Worm (Caenorhabditis elegans): Measurements from ENCODE around the gene srab-23.

The srab-23 gene

ce11 chrV:2067985-2068499 is 32.6 kb upstream of the srab-23 start, which contains the start of gene lbp-9 (continued):
- TF ChIP-seq ces-1 (GFP tag; optimal IDR thresholded peaks at IDR 0.05), result no peak
- peak; percentile 15 to 34 for TF ChIP-seq lsy-2 (tag; optimal IDR thresholded peaks at IDR 0.05)
- peak; percentile 80 for TF ChIP-seq snu-23 (GFP tag; optimal IDR thresholded peaks at IDR 0.05)
- no peak for TF ChIP-seq F16B12.6 (tag; optimal IDR thresholded peaks at IDR 0.05)
- no peak for TF ChIP-seq aly-2 (tag; optimal IDR thresholded peaks at IDR 0.05)
- no peak for TF ChIP-seq lin-39 (tag; optimal IDR thresholded peaks at IDR 0.05)
- no peak for TF ChIP-seq nhr-84 (tag; optimal IDR thresholded peaks at IDR 0.05)
- peak; percentile 42 to 69 for TF ChIP-seq lin-35 (GFP tag; optimal IDR thresholded peaks at IDR 0.05)
- TF ChIP-seq nhr-237 (tag; optimal IDR thresholded peaks at IDR 0.05), result no peak
- no peak for TF ChIP-seq sox-4 (tag; optimal IDR thresholded peaks at IDR 0.05)
- TF ChIP-seq nhr-47 (tag; optimal IDR thresholded peaks at IDR 0.05), result peak; percentile 41
- no peak for TF ChIP-seq nhr-12 (tag; optimal IDR thresholded peaks at IDR 0.05)
- no peak for TF ChIP-seq nhr-11 (tag; optimal IDR thresholded peaks at IDR 0.05)
- peak; percentile 28 for TF ChIP-seq lin-13 (GFP tag; optimal IDR thresholded peaks at IDR 0.05)
- no peak for TF ChIP-seq dsc-1 (tag; optimal IDR thresholded peaks at IDR 0.05)
- TF ChIP-seq fos-1 (tag; optimal IDR thresholded peaks at IDR 0.05), result no peak
- TF ChIP-seq unc-62 (GFP tag; optimal IDR thresholded peaks at IDR 0.05), result no peak
- no peak for TF ChIP-seq aha-1 (tag; optimal IDR thresholded peaks at IDR 0.05)
- peak; percentile 10 for TF ChIP-seq rnt-1 (tag; optimal IDR thresholded peaks at IDR 0.05)
- TF ChIP-seq swsn-7 (tag; optimal IDR thresholded peaks at IDR 0.05), result peak; percentile 40
- TF ChIP-seq fkh-4 (tag; optimal IDR thresholded peaks at IDR 0.05; ENCODE audit: borderline replicate concordance), result no peak
- no peak for TF ChIP-seq ztf-11 (tag; optimal IDR thresholded peaks at IDR 0.05)
- TF ChIP-seq nhr-77 (tag; optimal IDR thresholded peaks at IDR 0.05), result no peak
- TF ChIP-seq efl-3 (GFP tag; optimal IDR thresholded peaks at IDR 0.05), result no peak
- TF ChIP-seq hpl-2 (GFP tag; optimal IDR thresholded peaks at IDR 0.05), result no peak
- TF ChIP-seq sptf-1 (tag; optimal IDR thresholded peaks at IDR 0.05), result no peak
- TF ChIP-seq efl-1 (optimal IDR thresholded peaks at IDR 0.05), result peak; percentile 12 to 35
- peak; percentile 36 to 82 for TF ChIP-seq efl-1 (GFP tag; optimal IDR thresholded peaks at IDR 0.05 in 1 of 2)
- TF ChIP-seq fkh-8 (tag; optimal IDR thresholded peaks at IDR 0.05), result no peak
- TF ChIP-seq ceh-88 (GFP tag; IDR thresholded peaks at IDR 0.05), result no peak
- no peak for TF ChIP-seq unc-130 (tag; optimal IDR thresholded peaks at IDR 0.05)
- no peak for TF ChIP-seq snpc-4 (tag; optimal IDR thresholded peaks at IDR 0.05)
- TF ChIP-seq lin-14 (GFP tag; optimal IDR thresholded peaks at IDR 0.05), result peak; percentile 99
- TF ChIP-seq blmp-1 (tag; optimal IDR thresholded peaks at IDR 0.05), result peak; percentile 36
- no peak for TF ChIP-seq grh-1 (GFP tag; IDR thresholded peaks at IDR 0.05)
- TF ChIP-seq mdl-1 (tag; optimal IDR thresholded peaks at IDR 0.05), result peak in 1 of 2 experiments; percentile 81
- peak; percentile 21 for TF ChIP-seq ztf-4 (tag; optimal IDR thresholded peaks at IDR 0.05)
- TF ChIP-seq Y116A8C.19 (tag; optimal IDR thresholded peaks at IDR 0.05; ENCODE audit: borderline replicate concordance), result no peak
- no peak for TF ChIP-seq pag-3 (tag; optimal IDR thresholded peaks at IDR 0.05; ENCODE audit: borderline replicate concordance, insufficient read depth)

DNA sequence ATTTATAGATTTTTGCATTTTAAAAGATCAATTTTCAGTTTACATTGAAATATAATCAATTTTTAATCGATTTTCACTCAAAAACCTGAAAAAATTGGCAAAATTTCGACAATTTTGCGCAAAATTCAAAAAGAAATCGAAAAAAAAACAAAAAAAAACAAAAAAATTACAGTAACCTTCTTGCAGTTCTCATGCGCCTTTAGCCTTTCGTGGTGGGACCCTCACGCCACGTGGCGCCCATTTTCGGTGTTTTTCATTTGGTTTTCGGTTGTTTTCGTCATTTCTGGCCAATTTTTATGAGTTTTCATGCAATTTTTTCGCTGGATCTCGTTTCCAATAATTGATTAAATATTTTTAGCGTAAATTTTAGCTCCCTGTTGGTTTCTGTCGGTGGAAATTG is 32.0 kb upstream of the srab-23 start:
- TF ChIP-seq aly-2 (tag; optimal IDR thresholded peaks at IDR 0.05), result no peak
- TF ChIP-seq aha-1 (tag; optimal IDR thresholded peaks at IDR 0.05), result no peak
- no peak for TF ChIP-seq xbp-1 (tag; optimal IDR thresholded peaks at IDR 0.05)
- no peak for TF ChIP-seq ceh-88 (GFP tag; IDR thresholded peaks at IDR 0.05)
- TF ChIP-seq C16A3.4 (tag; optimal IDR thresholded peaks at IDR 0.05), result no peak
- no peak for TF ChIP-seq fkh-8 (tag; optimal IDR thresholded peaks at IDR 0.05)
- TF ChIP-seq ceh-90 (tag; optimal IDR thresholded peaks at IDR 0.05), result no peak
- no peak for TF ChIP-seq nhr-28 (tag; optimal IDR thresholded peaks at IDR 0.05)
- no peak for TF ChIP-seq snpc-4 (tag; optimal IDR thresholded peaks at IDR 0.05)
- TF ChIP-seq irx-1 (tag; optimal IDR thresholded peaks at IDR 0.05), result no peak
- TF ChIP-seq lin-15B (tag; optimal IDR thresholded peaks at IDR 0.05), result no peak
- TF ChIP-seq ces-1 (GFP tag; optimal IDR thresholded peaks at IDR 0.05), result no peak
- no peak for TF ChIP-seq ceh-8 (GFP tag; optimal IDR thresholded peaks at IDR 0.05)
- TF ChIP-seq C34B4.2 (tag; optimal IDR thresholded peaks at IDR 0.05), result no peak
- TF ChIP-seq blmp-1 (tag; optimal IDR thresholded peaks at IDR 0.05), result no peak
- no peak for TF ChIP-seq nhr-85 (tag)

Data from whole organism, L1 larva.